Worm (Caenorhabditis elegans): ENCODE data around the gene F54H12.4.

The F54H12.4 gene

ce11 chrIII:7946968-7947491 is 15.5 kb downstream of the F54H12.4 start, which contains the start of gene gsto-1:
TSS of gene gsto-1 (minus strand) at chrIII:7947018.
- TF ChIP-seq ceh-8 (GFP tag; optimal IDR thresholded peaks at IDR 0.05) (no peak), nhr-20 (tag; optimal IDR thresholded peaks at IDR 0.05) (no peak), nhr-19 (GFP tag; conservative IDR thresholded peaks at IDR 0.05) (no peak), alr-1 (tag; optimal IDR thresholded peaks at IDR 0.05; ENCODE audit: borderline replicate concordance) (no peak), ces-1 (GFP tag; optimal IDR thresholded peaks at IDR 0.05) (no peak), efl-3 (GFP tag; optimal IDR thresholded peaks at IDR 0.05) (no peak), mab-9 (GFP tag; IDR thresholded peaks at IDR 0.05) (no peak), nhr-84 (tag; optimal IDR thresholded peaks at IDR 0.05) (no peak), aly-2 (tag; optimal IDR thresholded peaks at IDR 0.05) (no peak)

ce11 chrIII:7941417-7941816 is 21.1 kb downstream of the F54H12.4 start, which contains the start of gene kle-2:
TSS of gene kle-2 (plus strand) at chrIII:7941717.
- TF ChIP-seq unc-30 (tag; optimal IDR thresholded peaks at IDR 0.05) = no peak
- no peak for TF ChIP-seq nhr-237 (tag; optimal IDR thresholded peaks at IDR 0.05)
- TF ChIP-seq nhr-12 (tag; optimal IDR thresholded peaks at IDR 0.05) = no peak

ce11 chrIII:7940819-7941218 is 21.7 kb downstream of the F54H12.4 start, which contains the start of gene C29E4.12:
TSS of gene C29E4.12 (plus strand) at chrIII:7941151.
- TF ChIP-seq tlp-1 (tag; optimal IDR thresholded peaks at IDR 0.05) (no peak), nhr-84 (tag; optimal IDR thresholded peaks at IDR 0.05) (no peak), swsn-7 (tag; optimal IDR thresholded peaks at IDR 0.05) (peak; percentile 71), snu-23 (GFP tag; optimal IDR thresholded peaks at IDR 0.05) (peak; percentile 83), mep-1 (tag; optimal IDR thresholded peaks at IDR 0.05) (peak; percentile 52), unc-98 (GFP tag; IDR thresholded peaks at IDR 0.05) (no peak), ama-1 (optimal IDR thresholded peaks at IDR 0.05) (no peak), nhr-90 (tag; optimal IDR thresholded peaks at IDR 0.05; ENCODE audit: poor library complexity) (peak; percentile 70), tbx-2 (tag; optimal IDR thresholded peaks at IDR 0.05) (peak; percentile 77), hpl-2 (GFP tag; optimal IDR thresholded peaks at IDR 0.05) (no peak), fos-1 (tag; optimal IDR thresholded peaks at IDR 0.05) (peak; percentile 7), zag-1 (tag; optimal IDR thresholded peaks at IDR 0.05) (no peak), xbp-1 (tag; optimal IDR thresholded peaks at IDR 0.05) (peak; percentile 78), mef-2 (tag; optimal IDR thresholded peaks at IDR 0.05) (no peak), nhr-28 (tag; optimal IDR thresholded peaks at IDR 0.05) (no peak), efl-3 (GFP tag; optimal IDR thresholded peaks at IDR 0.05) (no peak), grh-1 (GFP tag; IDR thresholded peaks at IDR 0.05) (peak; percentile 69), C16A3.4 (tag; optimal IDR thresholded peaks at IDR 0.05) (peak; percentile 82), lin-39 (tag; optimal IDR thresholded peaks at IDR 0.05) (peak; percentile 41), hlh-17 (GFP tag; optimal IDR thresholded peaks at IDR 0.05; ENCODE audit: borderline replicate concordance) (no peak), Y116A8C.19 (tag; optimal IDR thresholded peaks at IDR 0.05; ENCODE audit: borderline replicate concordance) (no peak), fkh-10 (GFP tag; optimal IDR thresholded peaks at IDR 0.05) (no peak), jun-1 (tag; optimal IDR thresholded peaks at IDR 0.05) (peak; percentile 69), lir-3 (tag; optimal IDR thresholded peaks at IDR 0.05; ENCODE audit: poor library complexity) (peak; percentile 61), snpc-4 (tag; optimal IDR thresholded peaks at IDR 0.05) (peak; percentile 27), lin-15B (tag; optimal IDR thresholded peaks at IDR 0.05) (peak; percentile 91), nhr-237 (tag; optimal IDR thresholded peaks at IDR 0.05) (peak; percentile 62), blmp-1 (tag; optimal IDR thresholded peaks at IDR 0.05) (peak; percentile 51), hlh-4 (tag; optimal IDR thresholded peaks at IDR 0.05) (no peak), fkh-4 (tag; optimal IDR thresholded peaks at IDR 0.05; ENCODE audit: borderline replicate concordance) (no peak), mab-9 (GFP tag; IDR thresholded peaks at IDR 0.05) (no peak), unc-130 (tag; optimal IDR thresholded peaks at IDR 0.05) (peak; percentile 40), lsy-2 (tag; optimal IDR thresholded peaks at IDR 0.05) (peak; percentile 84 to 92), unc-30 (tag; optimal IDR thresholded peaks at IDR 0.05) (no peak), egl-27 (tag; optimal IDR thresholded peaks at IDR 0.05) (no peak), ces-1 (GFP tag; optimal IDR thresholded peaks at IDR 0.05) (no peak), dsc-1 (tag; optimal IDR thresholded peaks at IDR 0.05) (no peak), nhr-47 (tag; optimal IDR thresholded peaks at IDR 0.05) (peak; percentile 84), mdl-1 (tag; optimal IDR thresholded peaks at IDR 0.05) (peak in 1 of 2 experiments; percentile 66), efl-1 (optimal IDR thresholded peaks at IDR 0.05) (peak; percentile 82 to 98), efl-1 (GFP tag; optimal IDR thresholded peaks at IDR 0.05 in 1 of 2) (peak; percentile 98 to 100), elt-3 (tag; optimal IDR thresholded peaks at IDR 0.05) (peak in 2 of 6 experiments; percentile 4 to 64), elt-2 (tag; optimal IDR thresholded peaks at IDR 0.05) (peak; percentile 26)
